Worm (Caenorhabditis elegans) whole organism, L4 larva: ENCODE data around the gene T02D1.9.

ENCODE experiments used
- aly-2 ChIP-seq: sonication (generic microtip); optimal IDR thresholded peaks from 2 replicates; lab custom pipeline; 2018; ENCODE audit warnings: missing biosample characterization, missing genetic modification characterization
- skn-1 ChIP-seq: fragments of 150-350 bp; optimal IDR thresholded peaks from 2 replicates; lab custom pipeline; 2014; ENCODE audit warnings: missing biosample characterization, missing genetic modification characterization

DNA sequence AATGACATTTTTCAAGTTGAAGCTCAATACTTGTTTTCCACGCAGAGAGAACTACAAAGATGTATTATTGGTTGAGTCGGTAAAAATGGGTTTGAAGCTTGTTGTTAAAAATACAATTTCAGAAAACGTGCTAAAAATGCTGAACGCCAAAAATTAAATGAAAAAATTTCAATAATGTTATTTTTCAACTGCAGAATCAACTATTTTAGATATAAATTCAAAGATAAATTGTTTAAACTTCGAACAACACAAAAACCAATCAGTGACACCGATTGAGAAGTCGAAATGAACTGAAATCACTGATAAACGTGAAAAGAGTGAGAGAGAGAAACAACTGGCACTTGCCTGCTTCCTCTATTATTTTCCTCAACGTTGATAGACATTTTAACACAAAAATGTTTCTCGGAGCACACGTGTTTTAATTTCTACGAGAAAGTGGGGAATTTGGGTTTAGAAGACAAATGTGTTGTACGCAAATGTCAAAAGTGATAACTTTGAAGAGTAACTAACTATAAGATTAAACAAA lies 19.9 kb downstream of the T02D1.9 start, which contains the start of gene T02D1.8:
- TF ChIP-seq skn-1 (tag; lab: Kevin White, UChicago) (no peak), aly-2 (no peak)
